Fruit fly (Drosophila melanogaster): ENCODE measurements around the gene Rab18.

- TF ChIP-seq Hr96 (GFP tag; optimal IDR thresholded peaks at IDR 0.05) (no peak), CG7101 (tag; optimal IDR thresholded peaks at IDR 0.05) (no peak), pad (GFP tag; optimal IDR thresholded peaks at IDR 0.05) (no peak), CG12768 (GFP tag; optimal IDR thresholded peaks at IDR 0.05) (no peak), CG33017 (tag; optimal IDR thresholded peaks at IDR 0.05) (no peak), toe (GFP tag; optimal IDR thresholded peaks at IDR 0.05) (no peak), Mnt (GFP tag; optimal IDR thresholded peaks at IDR 0.05) (no peak), CG1620 (GFP tag; optimal IDR thresholded peaks at IDR 0.05) (no peak), CG14711 (tag; optimal IDR thresholded peaks at IDR 0.05) (no peak), CG7045 (GFP tag; optimal IDR thresholded peaks at IDR 0.05) (no peak), CG5204 (GFP tag; optimal IDR thresholded peaks at IDR 0.05) (no peak)
These were observed 8.9 kb downstream of the Rab18 start, which contains the start of gene OtopLc for dm6 chrX:5662761-5663160.

All from whole organism, adult.